Fruit fly (Drosophila melanogaster): ENCODE data around the gene Acyp.
A peak's percentile ranks its signal among the peaks of the same experiment; 100 is the strongest.

dm6 chr2L:13955775-13956174 lies 43.9 kb downstream of the Acyp start:
- peak; percentile 98 for TF ChIP-seq CG4496 (GFP tag; IDR thresholded peaks at IDR 0.05)
- TF ChIP-seq CG8301 (tag; optimal IDR thresholded peaks at IDR 0.05) = peak; percentile 96
- peak; percentile 97 for TF ChIP-seq CG32121 (GFP tag; IDR thresholded peaks at IDR 0.05)
